Worm (Caenorhabditis elegans) whole organism, L1 larva: ENCODE results near the gene C53B7.3.

Experiments used
- ama-1 ChIP-seq: fragments of 150-350 bp; optimal IDR thresholded peaks from 2 replicates; lab custom pipeline; 2014
- ceh-90 ChIP-seq: sonication (generic microtip); optimal IDR thresholded peaks from 2 replicates; lab custom pipeline; 2016; ENCODE audit warnings: missing genetic modification characterization, missing compliant biosample characterization
- egl-27 ChIP-seq, 2 experiments: fragments of 150-350 bp in 1 of 2; sonication (generic microtip); optimal IDR thresholded peaks; 3 replicates each; lab custom pipeline; 2017 to 2018; ENCODE audit warnings: missing biosample characterization in 2 of 2, missing genetic modification characterization in 2 of 2, missing genetic modification reagents in 2 of 2
- nhr-12 ChIP-seq: sonication (generic microtip); optimal IDR thresholded peaks from 2 replicates; lab custom pipeline; 2017; ENCODE audit warnings: missing biosample characterization, missing genetic modification characterization
- nhr-237 ChIP-seq: fragments of 150-350 bp; optimal IDR thresholded peaks from 2 replicates; lab custom pipeline; 2014; ENCODE audit warnings: missing biosample characterization, missing genetic modification characterization
- nhr-76 ChIP-seq: sonication (generic microtip); optimal IDR thresholded peaks from 2 replicates; lab custom pipeline; 2017; ENCODE audit warnings: missing biosample characterization, missing genetic modification characterization
- pqm-1 ChIP-seq: sonication (generic microtip); optimal IDR thresholded peaks from 3 replicates; lab custom pipeline; 2017; ENCODE audit warnings: missing biosample characterization, missing genetic modification characterization
- sox-4 ChIP-seq: sonication (generic microtip); optimal IDR thresholded peaks from 2 replicates; lab custom pipeline; 2016; ENCODE audit warnings: missing genetic modification characterization, missing compliant biosample characterization
- unc-30 ChIP-seq: sonication (generic microtip); optimal IDR thresholded peaks from 2 replicates; lab custom pipeline; 2017; ENCODE audit warnings: missing biosample characterization, missing genetic modification characterization
- unc-86 ChIP-seq: sonication (generic microtip); optimal IDR thresholded peaks from 2 replicates; lab custom pipeline; 2016; ENCODE audit warnings: missing genetic modification characterization, missing compliant biosample characterization

- no peak for TF ChIP-seq egl-27 (tag; optimal IDR thresholded peaks at IDR 0.05; lab: Kevin White, UChicago)
- no peak for TF ChIP-seq ama-1 (lab: Kevin White, UChicago)
- TF ChIP-seq pqm-1 (tag; lab: Kevin White, UChicago), result no peak
- no peak for TF ChIP-seq ceh-90
- TF ChIP-seq nhr-237 (tag; lab: Kevin White, UChicago), result no peak
- TF ChIP-seq unc-30 (tag; lab: Kevin White, UChicago), result no peak
- no peak for TF ChIP-seq unc-86
- no peak for TF ChIP-seq nhr-12 (tag; lab: Kevin White, UChicago)
- no peak for TF ChIP-seq nhr-76 (tag; lab: Kevin White, UChicago)
- TF ChIP-seq sox-4 (tag; lab: Kevin White, UChicago), result no peak
These were observed 23.2 kb downstream of the C53B7.3 start for ce11 chrX:6867707-6868106.
